Worm (Caenorhabditis elegans): ENCODE measurements around the gene nhr-61.

The nhr-61 gene

DNA sequence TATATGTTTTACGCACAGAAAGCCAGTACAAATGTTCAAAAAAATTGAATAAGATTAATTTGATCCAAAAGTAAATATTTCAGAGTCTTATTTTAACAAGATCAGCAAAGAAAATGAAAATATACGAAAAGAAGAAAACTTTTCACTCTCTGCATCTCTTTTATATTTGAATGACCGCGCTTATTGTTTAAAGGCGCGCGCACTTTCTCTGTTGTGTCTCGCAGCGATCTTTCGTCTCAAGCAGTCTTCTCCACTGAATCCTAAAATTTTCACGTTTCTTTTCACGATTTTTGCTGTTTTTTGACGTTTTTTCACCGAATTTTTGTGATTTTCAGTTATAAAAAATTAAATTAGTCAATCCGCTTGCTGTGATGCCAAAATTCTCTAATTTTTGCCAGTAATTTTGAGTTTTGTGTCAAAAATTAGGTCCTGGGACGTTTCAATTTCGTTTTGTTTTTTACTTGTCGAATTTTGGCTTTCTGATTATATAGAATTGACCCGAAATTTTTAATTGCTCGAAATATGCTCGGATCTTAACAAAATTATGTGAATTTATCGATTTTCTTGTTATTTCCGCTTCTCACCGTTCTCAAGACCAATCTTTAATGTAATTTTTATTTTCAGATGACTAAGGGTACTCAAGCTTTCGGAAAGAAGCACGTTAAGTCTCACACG, 3.3 kb downstream of the nhr-61 start, which contains the start of gene W01D2.1 (continued):
- no peak for TF ChIP-seq nfyb-1 (GFP tag; IDR thresholded peaks at IDR 0.05)
- TF ChIP-seq aptf-2 (GFP tag; conservative IDR thresholded peaks at IDR 0.05) = no peak
- no peak for TF ChIP-seq cebp-1 (GFP tag; IDR thresholded peaks at IDR 0.05)
- peak; percentile 27 for TF ChIP-seq cebp-1 (tag; optimal IDR thresholded peaks at IDR 0.05)
- no peak for TF ChIP-seq F10E7.11 (tag; optimal IDR thresholded peaks at IDR 0.05)
- TF ChIP-seq sdz-38 (tag; optimal IDR thresholded peaks at IDR 0.05) = no peak
- no peak for TF ChIP-seq attf-6 (GFP tag; IDR thresholded peaks at IDR 0.05)
- no peak for TF ChIP-seq hrde-1 (tag; optimal IDR thresholded peaks at IDR 0.05; ENCODE audit: borderline replicate concordance)
- TF ChIP-seq madf-3 (GFP tag; IDR thresholded peaks at IDR 0.05) = no peak
- TF ChIP-seq him-1 (tag; optimal IDR thresholded peaks at IDR 0.05) = no peak
- TF ChIP-seq nhr-90 (tag; optimal IDR thresholded peaks at IDR 0.05) = no peak
- TF ChIP-seq lsy-27 (tag; optimal IDR thresholded peaks at IDR 0.05; ENCODE audit: borderline replicate concordance, insufficient read depth) = no peak
- TF ChIP-seq dox-1 (GFP tag; IDR thresholded peaks at IDR 0.05) = peak; percentile 6; the same call in 1 of the 2 replicates
- TF ChIP-seq mcd-1 (GFP tag; IDR thresholded peaks at IDR 0.05) = 0 out of 2 replicates have a peak, but pooled peaks have one; percentile 36
- no peak for TF ChIP-seq ztf-28 (GFP tag; IDR thresholded peaks at IDR 0.05)
- no peak for TF ChIP-seq rcor-1 (GFP tag; IDR thresholded peaks at IDR 0.05)
- TF ChIP-seq ceh-100 (GFP tag; IDR thresholded peaks at IDR 0.05) = no peak
- TF ChIP-seq F55B11.4 (tag; optimal IDR thresholded peaks at IDR 0.05; ENCODE audit: borderline replicate concordance, insufficient read depth) = no peak
- peak; percentile 6 for TF ChIP-seq xnd-1 (tag; optimal IDR thresholded peaks at IDR 0.05)
- TF ChIP-seq hmg-1.2 (GFP tag; IDR thresholded peaks at IDR 0.05) = peak; percentile 11; the same call in 1 of the 2 replicates
- TF ChIP-seq lin-35 (GFP tag; optimal IDR thresholded peaks at IDR 0.05) = peak in 1 of 3 experiments; percentile 64
- TF ChIP-seq F22D6.2 (tag; optimal IDR thresholded peaks at IDR 0.05) = no peak
- no peak for TF ChIP-seq ama-1 (optimal IDR thresholded peaks at IDR 0.05)
- TF ChIP-seq ama-1 (GFP tag; optimal IDR thresholded peaks at IDR 0.05) = peak in 1 of 2 experiments; percentile 10
- TF ChIP-seq nhr-80 (tag; optimal IDR thresholded peaks at IDR 0.05) = no peak
- no peak for TF ChIP-seq ceh-91 (GFP tag; IDR thresholded peaks at IDR 0.05)
- no peak for TF ChIP-seq Y79H2A.3 (GFP tag; conservative IDR thresholded peaks at IDR 0.05)
- TF ChIP-seq let-526 (GFP tag; IDR thresholded peaks at IDR 0.05) = no peak
- no peak for TF ChIP-seq aptf-3 (GFP tag; IDR thresholded peaks at IDR 0.05)
- no peak for TF ChIP-seq hmg-20 (GFP tag; IDR thresholded peaks at IDR 0.05)
- TF ChIP-seq snpc-1.3 (tag; optimal IDR thresholded peaks at IDR 0.05; ENCODE audit: insufficient read depth) = peak; percentile 58
- no peak for TF ChIP-seq sptf-2 (GFP tag; optimal IDR thresholded peaks at IDR 0.05)
- peak; percentile 87 for TF ChIP-seq lin-54 (GFP tag; optimal IDR thresholded peaks at IDR 0.05)
- TF ChIP-seq lir-1 (GFP tag; conservative IDR thresholded peaks at IDR 0.05) = no peak
- no peak for TF ChIP-seq ztf-22 (GFP tag; optimal IDR thresholded peaks at IDR 0.05)
- no peak for TF ChIP-seq egl-44 (GFP tag; IDR thresholded peaks at IDR 0.05)
- TF ChIP-seq madf-8 (GFP tag; conservative IDR thresholded peaks at IDR 0.05) = no peak
- TF ChIP-seq C06A6.2 (GFP tag; conservative IDR thresholded peaks at IDR 0.05) = no peak
- TF ChIP-seq cebp-2 (GFP tag; IDR thresholded peaks at IDR 0.05) = no peak
- TF ChIP-seq bed-1 (GFP tag; IDR thresholded peaks at IDR 0.05) = no peak
- TF ChIP-seq ekl-4 (GFP tag; IDR thresholded peaks at IDR 0.05) = no peak
